Worm (Caenorhabditis elegans): ENCODE measurements around the gene nhr-255.
A peak's percentile ranks its signal among the peaks of the same experiment; 100 is the strongest.

Gene nhr-255

DNA sequence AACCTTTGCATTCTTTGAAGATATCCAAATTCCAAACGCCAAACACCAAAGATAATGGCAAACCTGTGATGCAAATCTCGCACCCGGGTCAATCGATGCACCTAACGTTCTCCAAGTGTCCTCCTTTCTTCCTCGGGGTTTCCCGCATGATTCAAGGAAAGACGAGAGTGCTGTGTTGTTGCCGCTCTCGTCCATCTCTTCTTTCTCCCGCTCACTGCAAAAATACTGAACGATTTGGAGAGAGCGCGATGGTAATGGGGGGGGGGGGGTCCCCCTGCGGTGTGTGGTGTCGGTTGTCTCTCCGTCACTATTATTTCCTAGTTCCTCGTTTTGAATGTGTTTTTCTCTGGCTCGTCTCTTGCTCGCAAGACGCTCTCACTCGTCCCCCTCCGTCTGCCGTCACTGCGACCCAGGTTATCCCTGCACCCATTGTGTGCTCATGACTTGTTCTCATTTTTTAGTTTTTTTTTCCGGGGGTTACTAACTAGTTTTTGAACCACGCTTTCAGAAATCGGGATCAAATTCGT lies 35.0 kb upstream of the nhr-255 start (continued):
- TF ChIP-seq R02D3.7 (tag; optimal IDR thresholded peaks at IDR 0.05) (no peak), snpc-1.2 (GFP tag; IDR thresholded peaks at IDR 0.05) (no peak), mxl-2 (GFP tag; conservative IDR thresholded peaks at IDR 0.05) (no peak), ZK337.2 (GFP tag; IDR thresholded peaks at IDR 0.05) (no peak), lin-38 (GFP tag; IDR thresholded peaks at IDR 0.05) (peak; percentile 34), D1046.2 (GFP tag; IDR thresholded peaks at IDR 0.05) (no peak), unc-62 (GFP tag; optimal IDR thresholded peaks at IDR 0.05 in 1 of 2) (peak in 1 of 2 experiments; percentile 98), unc-62 (tag; optimal IDR thresholded peaks at IDR 0.05) (no peak), mes-2 (tag; optimal IDR thresholded peaks at IDR 0.05; ENCODE audit: poor library complexity, severe bottlenecking) (peak; percentile 55), php-3 (GFP tag; IDR thresholded peaks at IDR 0.05) (no peak), pha-4 (GFP tag; IDR thresholded peaks at IDR 0.05) (peak; percentile 83), pha-4 (tag; optimal IDR thresholded peaks at IDR 0.05) (peak; percentile 3), gei-8 (GFP tag; optimal IDR thresholded peaks at IDR 0.05) (peak; percentile 54), ztf-7 (tag; optimal IDR thresholded peaks at IDR 0.05) (peak; percentile 10), egl-27 (tag; optimal IDR thresholded peaks at IDR 0.05) (no peak), F49E8.2 (tag; optimal IDR thresholded peaks at IDR 0.05; ENCODE audit: borderline replicate concordance) (no peak), lin-1 (GFP tag; IDR thresholded peaks at IDR 0.05) (no peak), pqm-1 (tag; optimal IDR thresholded peaks at IDR 0.05) (no peak), F44E2.7 (GFP tag; IDR thresholded peaks at IDR 0.05) (no peak), ceh-32 (tag; optimal IDR thresholded peaks at IDR 0.05; ENCODE audit: poor library complexity) (no peak), saeg-2 (GFP tag; IDR thresholded peaks at IDR 0.05) (0 out of 2 replicates have a peak, but pooled peaks have one; percentile 52), nhr-28 (tag; optimal IDR thresholded peaks at IDR 0.05) (peak; percentile 51), Y105C5A.15 (GFP tag; IDR thresholded peaks at IDR 0.05) (no peak), ceh-28 (tag; optimal IDR thresholded peaks at IDR 0.05) (peak; percentile 59), nhr-48 (tag; optimal IDR thresholded peaks at IDR 0.05) (peak; percentile 98), mxl-3 (GFP tag; optimal IDR thresholded peaks at IDR 0.05) (peak; percentile 77), ceh-44 (GFP tag; IDR thresholded peaks at IDR 0.05) (no peak), nhr-42 (GFP tag; IDR thresholded peaks at IDR 0.05) (0 out of 2 replicates have a peak, but pooled peaks have one; percentile 22), dve-1 (tag; optimal IDR thresholded peaks at IDR 0.05; ENCODE audit: insufficient read depth) (peak; percentile 72), ces-1 (GFP tag; optimal IDR thresholded peaks at IDR 0.05) (peak; percentile 15), mdl-1 (tag; optimal IDR thresholded peaks at IDR 0.05) (peak; percentile 67 to 95), duxl-1 (tag; optimal IDR thresholded peaks at IDR 0.05; ENCODE audit: poor library complexity) (no peak), madf-9 (GFP tag; conservative IDR thresholded peaks at IDR 0.05) (0 out of 2 replicates have a peak, but pooled peaks have one; percentile 35), ctbp-1 (GFP tag; IDR thresholded peaks at IDR 0.05) (peak; percentile 92), unc-39 (tag; optimal IDR thresholded peaks at IDR 0.05) (no peak), cey-2 (tag; optimal IDR thresholded peaks at IDR 0.05; ENCODE audit: borderline replicate concordance, insufficient read depth) (no peak), lsy-2 (tag; optimal IDR thresholded peaks at IDR 0.05) (peak; percentile 73 to 85), nhr-41 (GFP tag; IDR thresholded peaks at IDR 0.05) (no peak), daf-19 (GFP tag; conservative IDR thresholded peaks at IDR 0.05) (no peak), hif-1 (tag; optimal IDR thresholded peaks at IDR 0.05) (peak in 1 of 2 experiments; percentile 77), dmd-9 (GFP tag; IDR thresholded peaks at IDR 0.05) (no peak)
